Worm (Caenorhabditis elegans) whole organism, L4 larva: Measurements from ENCODE around the gene sqv-2.
A peak's percentile ranks its signal among the peaks of the same experiment; 100 is the strongest.

ENCODE experiments used
- F37D6.2 ChIP-seq: sonication (generic microtip); optimal IDR thresholded peaks from 2 replicates; lab custom pipeline; 2016; ENCODE audit warnings: mild to moderate bottlenecking, missing genetic modification characterization, missing compliant biosample characterization
- R02D3.7 ChIP-seq: fragments of 150-350 bp; sonication (generic microtip); optimal IDR thresholded peaks from 3 replicates; lab custom pipeline; 2014; ENCODE audit warnings: missing biosample characterization, missing genetic modification characterization
- T20F7.1 ChIP-seq: fragments of 200-800 bp; sonication (Bioruptor generic); optimal IDR thresholded peaks from 2 replicates; lab custom pipeline; 2018; ENCODE audit warnings: mild to moderate bottlenecking, missing genetic modification characterization, missing compliant biosample characterization
- T26A8.4 ChIP-seq: fragments of 200-800 bp; sonication (Bioruptor generic); IDR thresholded peaks from 2 replicates; pipeline ENCODE4 v1.3.6; 2022; ENCODE audit warnings: missing genetic modification characterization, missing compliant biosample characterization
- Y48G9A.11 ChIP-seq: fragments of 200-800 bp; sonication (Bioruptor generic); IDR thresholded peaks from 2 replicates; pipeline ENCODE4 v1.3.6; 2022; ENCODE audit warnings: missing genetic modification reagents, missing genetic modification characterization, missing compliant biosample characterization
- ZK546.5 ChIP-seq, 2 experiments: sonication (generic microtip); optimal IDR thresholded peaks; 2 replicates each; lab custom pipeline; 2017; ENCODE audit warnings: missing biosample characterization in 2 of 2, missing genetic modification characterization in 2 of 2
- aha-1 ChIP-seq: fragments of 150-350 bp; peaks from one replicate; lab custom pipeline; 2014; ENCODE audit warnings: missing biosample characterization, missing genetic modification characterization
- arid-1 ChIP-seq: fragments of 200-800 bp; sonication (Bioruptor generic); conservative IDR thresholded peaks from 2 replicates; pipeline ENCODE4 v1.3.6; 2022; ENCODE audit warnings: missing genetic modification reagents, missing genetic modification characterization, missing compliant biosample characterization
- ceh-20 ChIP-seq: fragments of 200-800 bp; sonication (Bioruptor generic); IDR thresholded peaks from 2 replicates; pipeline ENCODE4 v1.3.6; 2022; ENCODE audit warnings: missing genetic modification reagents, missing genetic modification characterization, missing compliant biosample characterization
- ceh-28 ChIP-seq: fragments of 150-350 bp; optimal IDR thresholded peaks from 2 replicates; lab custom pipeline; 2014; ENCODE audit warnings: missing biosample characterization, missing genetic modification reagents, missing genetic modification characterization
- ceh-32 ChIP-seq: sonication (generic microtip); optimal IDR thresholded peaks from 2 replicates; lab custom pipeline; 2016; ENCODE audit warnings: mild to moderate bottlenecking, missing genetic modification characterization, missing compliant biosample characterization; ENCODE audit not compliant: poor library complexity
- ceh-62 ChIP-seq: sonication (generic microtip); optimal IDR thresholded peaks from 2 replicates; lab custom pipeline; 2017; ENCODE audit warnings: missing biosample characterization, missing genetic modification characterization
- ceh-82 ChIP-seq: sonication (generic microtip); optimal IDR thresholded peaks from 2 replicates; lab custom pipeline; 2017; ENCODE audit warnings: missing biosample characterization, missing genetic modification characterization
- cey-2 ChIP-seq: sonication (generic microtip); optimal IDR thresholded peaks from 3 replicates; lab custom pipeline; 2017; ENCODE audit warnings: missing genetic modification characterization, mild to moderate bottlenecking, missing compliant biosample characterization, antibody characterized with exemption, borderline replicate concordance; ENCODE audit not compliant: insufficient read depth
- ctbp-1 ChIP-seq: fragments of 200-800 bp; sonication (Bioruptor generic); IDR thresholded peaks from 2 replicates; pipeline ENCODE4 v1.3.6; 2022; ENCODE audit warnings: missing genetic modification reagents, missing genetic modification characterization, missing compliant biosample characterization
- daf-12 ChIP-seq: fragments of 150-350 bp; optimal IDR thresholded peaks from 2 replicates; lab custom pipeline; 2014; ENCODE audit warnings: missing biosample characterization, missing genetic modification reagents, missing genetic modification characterization
- daf-19 ChIP-seq: fragments of 200-800 bp; sonication (Bioruptor generic); conservative IDR thresholded peaks from 2 replicates; pipeline ENCODE4 v1.3.6; 2022; ENCODE audit warnings: missing genetic modification characterization, missing compliant biosample characterization
- dmd-8 ChIP-seq: fragments of 200-800 bp; sonication (Bioruptor generic); IDR thresholded peaks from 2 replicates; pipeline ENCODE4 v1.3.6; 2022; ENCODE audit warnings: missing genetic modification characterization, missing compliant biosample characterization
- dmd-9 ChIP-seq: fragments of 200-800 bp; sonication (Bioruptor generic); IDR thresholded peaks from 2 replicates; pipeline ENCODE4 v1.3.6; 2022; ENCODE audit warnings: missing genetic modification reagents, missing genetic modification characterization, missing compliant biosample characterization
- dpl-1 ChIP-seq: fragments of 150-350 bp; optimal IDR thresholded peaks from 2 replicates; lab custom pipeline; 2014; ENCODE audit warnings: missing biosample characterization, missing genetic modification reagents, missing genetic modification characterization
- duxl-1 ChIP-seq: sonication (generic microtip); optimal IDR thresholded peaks from 2 replicates; lab custom pipeline; 2016; ENCODE audit warnings: mild to moderate bottlenecking, missing genetic modification characterization, moderate library complexity, missing compliant biosample characterization; ENCODE audit not compliant: poor library complexity
- egl-27 ChIP-seq: sonication (generic microtip); optimal IDR thresholded peaks from 3 replicates; lab custom pipeline; 2017; ENCODE audit warnings: missing biosample characterization, missing genetic modification reagents, missing genetic modification characterization
- gei-8 ChIP-seq: fragments of 200-800 bp; sonication (Bioruptor generic); optimal IDR thresholded peaks from 2 replicates; lab custom pipeline; 2018; ENCODE audit warnings: mild to moderate bottlenecking, missing genetic modification characterization, missing compliant biosample characterization
- hlh-11 ChIP-seq: fragments of 200-800 bp; sonication (Bioruptor generic); optimal IDR thresholded peaks from 2 replicates; lab custom pipeline; 2018; ENCODE audit warnings: mild to moderate bottlenecking, missing genetic modification characterization, missing compliant biosample characterization
- lim-7 ChIP-seq: fragments of 200-800 bp; sonication (Bioruptor generic); IDR thresholded peaks from 2 replicates; pipeline ENCODE4 v1.3.6; 2022; ENCODE audit warnings: missing genetic modification characterization, missing compliant biosample characterization
- lin-13 ChIP-seq: fragments of 150-350 bp; optimal IDR thresholded peaks from 2 replicates; lab custom pipeline; 2014; ENCODE audit warnings: missing biosample characterization, missing genetic modification reagents, missing genetic modification characterization
- lin-38 ChIP-seq: fragments of 200-800 bp; sonication (Bioruptor generic); IDR thresholded peaks from 2 replicates; pipeline ENCODE4 v1.3.6; 2022; ENCODE audit warnings: missing genetic modification reagents, missing genetic modification characterization, missing compliant biosample characterization
- mes-2 ChIP-seq: sonication (generic microtip); optimal IDR thresholded peaks from 2 replicates; lab custom pipeline; 2016; ENCODE audit warnings: missing genotype, mild to moderate bottlenecking, missing genetic modification characterization, missing compliant biosample characterization; ENCODE audit not compliant: poor library complexity, severe bottlenecking
- mxl-3 ChIP-seq: fragments of 200-800 bp; sonication (Bioruptor generic); optimal IDR thresholded peaks from 2 replicates; lab custom pipeline; 2018; ENCODE audit warnings: mild to moderate bottlenecking, missing genetic modification characterization, missing compliant biosample characterization
- nhr-10 ChIP-seq: fragments of 150-350 bp; optimal IDR thresholded peaks from 2 replicates; lab custom pipeline; 2014; ENCODE audit warnings: missing biosample characterization, missing genetic modification characterization
- nhr-237 ChIP-seq: sonication (generic microtip); optimal IDR thresholded peaks from 2 replicates; lab custom pipeline; 2017; ENCODE audit warnings: missing biosample characterization, missing genetic modification characterization
- nhr-25 ChIP-seq: sonication (generic microtip); optimal IDR thresholded peaks from 2 replicates; lab custom pipeline; 2017; ENCODE audit warnings: missing genetic modification characterization, mild to moderate bottlenecking, missing compliant biosample characterization, antibody characterized with exemption, moderate library complexity, borderline replicate concordance; ENCODE audit not compliant: insufficient read depth
- nhr-28 ChIP-seq: fragments of 150-350 bp; optimal IDR thresholded peaks from 2 replicates; lab custom pipeline; 2014; ENCODE audit warnings: missing biosample characterization, missing genetic modification characterization
- nhr-48 ChIP-seq: sonication (generic microtip); optimal IDR thresholded peaks from 2 replicates; lab custom pipeline; 2016; ENCODE audit warnings: mild to moderate bottlenecking, missing genetic modification characterization, missing compliant biosample characterization
- nhr-6 ChIP-seq: fragments of 150-350 bp; optimal IDR thresholded peaks from 2 replicates; lab custom pipeline; 2014; ENCODE audit warnings: missing biosample characterization, missing genetic modification characterization
- php-3 ChIP-seq: fragments of 200-800 bp; sonication (Bioruptor generic); IDR thresholded peaks from 2 replicates; pipeline ENCODE4 v1.3.6; 2022; ENCODE audit warnings: missing genetic modification reagents, missing genetic modification characterization, missing compliant biosample characterization
- sdz-12 ChIP-seq: fragments of 200-800 bp; sonication (Bioruptor generic); optimal IDR thresholded peaks from 2 replicates; lab custom pipeline; 2018; ENCODE audit warnings: mild to moderate bottlenecking, missing genetic modification characterization, missing compliant biosample characterization
- set-16 ChIP-seq: fragments of 200-800 bp; sonication (Bioruptor generic); IDR thresholded peaks from 2 replicates; pipeline ENCODE4 v1.3.6; 2022; ENCODE audit warnings: missing genetic modification reagents, missing genetic modification characterization, missing compliant biosample characterization
- snpc-4 ChIP-seq: fragments of 150-350 bp; optimal IDR thresholded peaks from 2 replicates; lab custom pipeline; 2014; ENCODE audit warnings: missing biosample characterization, missing genetic modification characterization
- spr-1 ChIP-seq: sonication (generic microtip); optimal IDR thresholded peaks from 2 replicates; lab custom pipeline; 2016; ENCODE audit warnings: mild to moderate bottlenecking, missing genetic modification characterization, missing compliant biosample characterization
- tra-1 ChIP-seq: fragments of 200-800 bp; sonication (Bioruptor generic); IDR thresholded peaks from 2 replicates; pipeline ENCODE4 v1.3.6; 2022; ENCODE audit warnings: missing genetic modification reagents, missing genetic modification characterization, missing compliant biosample characterization
- unc-130 ChIP-seq: sonication (generic microtip); optimal IDR thresholded peaks from 2 replicates; lab custom pipeline; 2016; ENCODE audit warnings: missing genetic modification reagents, missing genetic modification characterization, missing compliant biosample characterization
- unc-39 ChIP-seq: sonication (generic microtip); optimal IDR thresholded peaks from 2 replicates; lab custom pipeline; 2017; ENCODE audit warnings: missing biosample characterization, missing genetic modification characterization
- unc-62 ChIP-seq, 3 experiments: fragments of 150-350 bp in 1 of 3; sonication (generic microtip); optimal IDR thresholded peaks in 2 of 3; peaks in 1 of 3; 1 replicate in 1 of 3; 2 replicates in 2 of 3; lab custom pipeline; 2014 to 2017; ENCODE audit warnings: missing biosample characterization in 3 of 3, missing genetic modification characterization in 3 of 3, missing genetic modification reagents in 3 of 3, missing genotype in 1 of 3
- vab-7 ChIP-seq: fragments of 200-800 bp; sonication (Bioruptor generic); IDR thresholded peaks from 2 replicates; pipeline ENCODE4 v1.3.6; 2022; ENCODE audit warnings: missing genetic modification reagents, missing genetic modification characterization, missing compliant biosample characterization
- zfp-3 ChIP-seq: fragments of 200-800 bp; sonication (Bioruptor generic); conservative IDR thresholded peaks from 2 replicates; pipeline ENCODE4 v1.3.6; 2022; ENCODE audit warnings: missing genetic modification reagents, missing genetic modification characterization, missing compliant biosample characterization
- zip-11 ChIP-seq: fragments of 200-800 bp; sonication (Bioruptor generic); IDR thresholded peaks from 2 replicates; pipeline ENCODE4 v1.3.6; 2022; ENCODE audit warnings: missing genetic modification characterization, missing compliant biosample characterization
- ztf-7 ChIP-seq: fragments of 150-350 bp; optimal IDR thresholded peaks from 2 replicates; lab custom pipeline; 2014; ENCODE audit warnings: missing biosample characterization, missing genetic modification characterization

Gene sqv-2

DNA sequence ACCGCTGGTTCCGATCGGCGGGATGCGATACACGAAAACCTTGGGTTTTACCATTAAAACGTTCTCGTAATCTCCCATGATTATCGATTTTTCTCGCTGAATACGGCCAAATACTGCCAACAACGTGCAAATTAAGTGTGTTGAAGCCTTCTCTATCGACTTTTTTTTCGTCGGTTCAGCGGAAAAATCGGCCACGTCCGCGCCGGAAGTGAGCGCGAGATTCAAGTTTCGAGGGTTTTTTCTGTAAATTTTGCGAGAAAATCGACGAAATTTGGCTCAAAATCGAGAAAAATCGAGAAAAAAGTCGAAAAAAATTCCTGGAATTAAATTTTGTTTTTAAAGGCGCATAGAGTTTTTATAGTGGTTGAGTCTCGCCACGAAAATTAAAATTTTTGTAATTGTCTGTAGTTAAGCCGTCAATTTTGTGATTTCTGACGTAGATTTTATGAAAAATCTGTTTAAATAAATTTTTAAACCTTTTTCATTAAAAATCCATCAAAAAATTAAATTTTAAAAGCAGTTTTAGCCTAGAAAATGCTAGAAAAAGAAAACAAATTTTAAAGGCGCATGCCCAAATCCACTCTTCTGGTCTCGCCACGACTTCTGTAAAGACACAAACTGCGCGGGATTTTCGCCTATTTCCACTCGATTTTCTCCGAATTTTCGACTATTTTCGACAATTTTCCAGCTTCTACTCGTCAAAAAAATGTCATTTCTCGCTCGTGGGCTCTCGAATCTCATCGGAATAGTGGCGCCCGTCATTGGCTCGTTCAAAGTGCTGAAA is 25.1 kb upstream of the sqv-2 start, which contains the start of the genes ncap-1 and Y110A2AR.1 (continued):
- no peak for TF ChIP-seq F37D6.2 (tag; lab: Kevin White, UChicago)
- no peak for TF ChIP-seq ZK546.5 (tag; optimal IDR thresholded peaks at IDR 0.05; lab: Kevin White, UChicago)
- TF ChIP-seq nhr-10, result no peak
- TF ChIP-seq ceh-82 (tag; lab: Kevin White, UChicago), result no peak
- TF ChIP-seq unc-39, result no peak
- TF ChIP-seq dmd-9 (GFP tag; lab: Robert Waterston, UW), result no peak
- TF ChIP-seq cey-2 (tag; lab: Kevin White, UChicago), result no peak
- no peak for TF ChIP-seq R02D3.7
- TF ChIP-seq dmd-8 (GFP tag; lab: Robert Waterston, UW), result no peak
- TF ChIP-seq mxl-3 (GFP tag; lab: Kevin White, UChicago), result no peak
- no peak for TF ChIP-seq ceh-62 (tag; lab: Kevin White, UChicago)
- no peak for TF ChIP-seq ctbp-1
- TF ChIP-seq sdz-12 (GFP tag; lab: Kevin White, UChicago), result no peak
- TF ChIP-seq aha-1 (tag; lab: Kevin White, UChicago), result peak; percentile 62
- no peak for TF ChIP-seq lin-13 (GFP tag; lab: Kevin White, UChicago)
- TF ChIP-seq ceh-32 (tag; lab: Kevin White, UChicago), result no peak
- TF ChIP-seq mes-2, result peak; percentile 78
- TF ChIP-seq spr-1 (tag; lab: Kevin White, UChicago), result no peak
- TF ChIP-seq nhr-6, result no peak
- TF ChIP-seq egl-27 (tag; lab: Kevin White, UChicago), result no peak
- no peak for TF ChIP-seq duxl-1
- TF ChIP-seq nhr-48 (tag; lab: Kevin White, UChicago), result no peak
- TF ChIP-seq Y48G9A.11 (GFP tag; lab: Robert Waterston, UW), result no peak
- TF ChIP-seq set-16 (GFP tag; lab: Robert Waterston, UW), result no peak
- TF ChIP-seq ztf-7 (tag; lab: Kevin White, UChicago), result no peak
- TF ChIP-seq snpc-4 (tag; lab: Kevin White, UChicago), result no peak
- no peak for TF ChIP-seq nhr-28 (tag; lab: Kevin White, UChicago)
- peak; percentile 10; the same call in 1 of the 2 replicates for TF ChIP-seq lin-38 (GFP tag; lab: Robert Waterston, UW)
- TF ChIP-seq zip-11, result no peak
- TF ChIP-seq dpl-1 (GFP tag; lab: Kevin White, UChicago), result peak; percentile 65
- TF ChIP-seq vab-7, result no peak
- TF ChIP-seq daf-12 (tag; lab: Kevin White, UChicago), result no peak
- TF ChIP-seq nhr-237 (tag; lab: Kevin White, UChicago), result no peak
- TF ChIP-seq ceh-28, result no peak
- no peak for TF ChIP-seq nhr-25 (tag; lab: Kevin White, UChicago)
- TF ChIP-seq T26A8.4 (GFP tag; lab: Robert Waterston, UW), result no peak
- no peak for TF ChIP-seq php-3 (GFP tag; lab: Robert Waterston, UW)
- TF ChIP-seq daf-19, result no peak

DNA sequence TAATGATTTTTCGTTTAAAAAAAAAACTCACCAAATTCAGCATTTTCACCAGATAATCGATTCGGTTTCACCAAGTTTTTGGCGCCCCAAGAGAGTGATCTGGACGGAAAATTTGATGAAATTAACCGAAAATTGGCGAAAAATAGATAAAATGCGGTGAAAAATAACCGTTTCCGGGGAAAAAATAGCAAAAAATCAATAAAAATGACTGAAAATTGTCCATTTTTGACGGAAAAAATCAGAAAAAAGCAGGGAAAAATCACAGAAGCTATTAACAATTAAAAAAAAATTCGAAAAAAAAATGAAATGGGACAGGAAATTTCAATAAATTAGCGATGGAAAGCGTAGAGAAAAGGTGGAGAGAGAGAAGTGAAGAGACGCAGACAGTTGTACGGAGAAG is 19.3 kb upstream of the sqv-2 start, which contains the start of gene ubc-15:
Gene ubc-15 (minus strand): TSS at position 101 of the 400 bp plus-strand sequence.
- TF ChIP-seq gei-8 (GFP tag; lab: Kevin White, UChicago) (no peak), nhr-28 (tag; lab: Kevin White, UChicago) (no peak), zfp-3 (no peak), unc-130 (no peak), arid-1 (GFP tag; lab: Robert Waterston, UW) (no peak), T20F7.1 (GFP tag; lab: Kevin White, UChicago) (no peak), Y48G9A.11 (GFP tag; lab: Robert Waterston, UW) (no peak), lim-7 (GFP tag; lab: Robert Waterston, UW) (no peak), hlh-11 (tag; lab: Kevin White, UChicago) (no peak), nhr-6 (no peak), ceh-20 (GFP tag; lab: Robert Waterston, UW) (no peak), spr-1 (tag; lab: Kevin White, UChicago) (no peak), unc-62 (GFP tag; optimal IDR thresholded peaks at IDR 0.05 in 1 of 2; lab: Kevin White, UChicago) (no peak), unc-62 (tag; optimal IDR thresholded peaks at IDR 0.05; lab: Kevin White, UChicago) (no peak), tra-1 (GFP tag; lab: Robert Waterston, UW) (no peak), ZK546.5 (tag; optimal IDR thresholded peaks at IDR 0.05; lab: Kevin White, UChicago) (no peak)
